Worm (Caenorhabditis elegans): ENCODE results near the gene C34C12.6.

C34C12.6 gene

ce11 chrIII:3456226-3456625 lies 26.2 kb upstream of the C34C12.6 start (continued):
- TF ChIP-seq egl-43 (GFP tag; IDR thresholded peaks at IDR 0.05) (peak; percentile 85), dmd-6 (GFP tag; IDR thresholded peaks at IDR 0.05) (peak; percentile 98), zip-11 (GFP tag; IDR thresholded peaks at IDR 0.05) (no peak), duxl-1 (tag; optimal IDR thresholded peaks at IDR 0.05; ENCODE audit: poor library complexity) (peak; percentile 93), nhr-25 (tag; optimal IDR thresholded peaks at IDR 0.05; ENCODE audit: borderline replicate concordance, insufficient read depth) (peak; percentile 91), aly-2 (tag; optimal IDR thresholded peaks at IDR 0.05) (no peak), ceh-32 (tag; optimal IDR thresholded peaks at IDR 0.05; ENCODE audit: poor library complexity) (no peak), F37D6.2 (tag; optimal IDR thresholded peaks at IDR 0.05) (peak; percentile 95), daf-8 (GFP tag; IDR thresholded peaks at IDR 0.05) (no peak), php-3 (GFP tag; IDR thresholded peaks at IDR 0.05) (peak; percentile 86), lir-3 (tag; optimal IDR thresholded peaks at IDR 0.05) (peak; percentile 71), mxl-2 (GFP tag; conservative IDR thresholded peaks at IDR 0.05) (peak; percentile 56; the same call in 1 of the 2 replicates), gei-8 (GFP tag; optimal IDR thresholded peaks at IDR 0.05) (peak; percentile 15), nhr-41 (GFP tag; IDR thresholded peaks at IDR 0.05) (0 out of 2 replicates have a peak, but pooled peaks have one; percentile 15), vab-7 (GFP tag; IDR thresholded peaks at IDR 0.05) (peak; percentile 87), attf-4 (tag; optimal IDR thresholded peaks at IDR 0.05) (no peak), F44E2.7 (GFP tag; IDR thresholded peaks at IDR 0.05) (no peak), nhr-102 (tag; optimal IDR thresholded peaks at IDR 0.05) (peak; percentile 97), nhr-48 (tag; optimal IDR thresholded peaks at IDR 0.05) (peak; percentile 89), nhr-42 (GFP tag; IDR thresholded peaks at IDR 0.05) (peak; percentile 98), skn-1 (tag; optimal IDR thresholded peaks at IDR 0.05) (no peak), aha-1 (tag) (peak; percentile 98), mxl-3 (GFP tag; optimal IDR thresholded peaks at IDR 0.05) (peak; percentile 87), unc-39 (tag; optimal IDR thresholded peaks at IDR 0.05) (no peak), ceh-62 (tag; optimal IDR thresholded peaks at IDR 0.05) (no peak), nhr-111 (GFP tag; optimal IDR thresholded peaks at IDR 0.05) (no peak), nhr-10 (tag; optimal IDR thresholded peaks at IDR 0.05) (peak; percentile 63), zfp-3 (GFP tag; conservative IDR thresholded peaks at IDR 0.05) (peak; percentile 97), mes-2 (tag; optimal IDR thresholded peaks at IDR 0.05; ENCODE audit: poor library complexity, severe bottlenecking) (peak; percentile 98), cey-2 (tag; optimal IDR thresholded peaks at IDR 0.05; ENCODE audit: borderline replicate concordance, insufficient read depth) (no peak), lin-1 (GFP tag; IDR thresholded peaks at IDR 0.05) (peak; percentile 91), F49E8.2 (tag; optimal IDR thresholded peaks at IDR 0.05; ENCODE audit: borderline replicate concordance) (peak; percentile 8), egl-27 (tag; optimal IDR thresholded peaks at IDR 0.05) (no peak), hmg-1.1 (GFP tag; IDR thresholded peaks at IDR 0.05) (peak; percentile 99), daf-12 (tag; optimal IDR thresholded peaks at IDR 0.05) (no peak), ctbp-1 (GFP tag; IDR thresholded peaks at IDR 0.05) (peak; percentile 95), Y75B8A.6 (GFP tag; IDR thresholded peaks at IDR 0.05) (peak; percentile 71; the same call in 1 of the 2 replicates), rbr-2 (tag; optimal IDR thresholded peaks at IDR 0.05) (peak; percentile 99), arid-1 (GFP tag; conservative IDR thresholded peaks at IDR 0.05) (peak; percentile 93), daf-16 (GFP tag; optimal IDR thresholded peaks at IDR 0.05) (peak; percentile 52 to 90), daf-16 (tag; optimal IDR thresholded peaks at IDR 0.05) (peak; percentile 94), unc-130 (GFP tag; optimal IDR thresholded peaks at IDR 0.05) (peak; percentile 76), tra-1 (GFP tag; IDR thresholded peaks at IDR 0.05) (peak; percentile 95), hlh-30 (tag; optimal IDR thresholded peaks at IDR 0.05; ENCODE audit: insufficient read depth) (peak; percentile 95), F26F4.8 (GFP tag; conservative IDR thresholded peaks at IDR 0.05) (no peak), nhr-28 (tag; optimal IDR thresholded peaks at IDR 0.05) (peak; percentile 96), ceh-28 (tag; optimal IDR thresholded peaks at IDR 0.05) (no peak), sdz-12 (GFP tag; optimal IDR thresholded peaks at IDR 0.05) (no peak), pqm-1 (tag; optimal IDR thresholded peaks at IDR 0.05) (peak; percentile 45), mdt-29 (GFP tag; IDR thresholded peaks at IDR 0.05) (peak; percentile 95), hlh-11 (tag; optimal IDR thresholded peaks at IDR 0.05) (peak; percentile 97)
